Worm (Caenorhabditis elegans) whole organism, L2 larva: ENCODE data around the gene glp-1.

Source experiments
- ZK546.5 ChIP-seq: sonication (generic microtip); optimal IDR thresholded peaks from 2 replicates; lab custom pipeline; 2017; ENCODE audit warnings: missing biosample characterization, missing genetic modification characterization
- ama-1 ChIP-seq: fragments of 150-350 bp; optimal IDR thresholded peaks from 2 replicates; lab custom pipeline; 2018; ENCODE audit warnings: inconsistent platforms
- blmp-1 ChIP-seq: sonication (generic microtip); optimal IDR thresholded peaks from 2 replicates; lab custom pipeline; 2017; ENCODE audit warnings: missing genetic modification characterization, mild to moderate bottlenecking, missing compliant biosample characterization, antibody characterized with exemption, moderate library complexity; ENCODE audit not compliant: insufficient read depth
- egl-27 ChIP-seq: sonication (generic microtip); optimal IDR thresholded peaks from 3 replicates; lab custom pipeline; 2017; ENCODE audit warnings: missing biosample characterization, missing genetic modification reagents, missing genetic modification characterization
- lsy-2 ChIP-seq, 2 experiments: fragments of 150-350 bp in 1 of 2; sonication (generic microtip) in 1 of 2; optimal IDR thresholded peaks; 2 replicates each; lab custom pipeline; 2014 to 2017; ENCODE audit warnings: missing biosample characterization in 2 of 2, missing genetic modification characterization in 2 of 2
- nhr-11 ChIP-seq: fragments of 150-350 bp; optimal IDR thresholded peaks from 2 replicates; lab custom pipeline; 2014; ENCODE audit warnings: missing biosample characterization, missing genetic modification characterization
- nhr-12 ChIP-seq: fragments of 150-350 bp; optimal IDR thresholded peaks from 2 replicates; lab custom pipeline; 2014; ENCODE audit warnings: missing biosample characterization, missing genetic modification characterization
- nhr-21 ChIP-seq: fragments of 150-350 bp; optimal IDR thresholded peaks from 2 replicates; lab custom pipeline; 2014; ENCODE audit warnings: missing biosample characterization, missing genetic modification characterization
- nhr-77 ChIP-seq: fragments of 150-350 bp; optimal IDR thresholded peaks from 2 replicates; lab custom pipeline; 2014; ENCODE audit warnings: missing biosample characterization, missing genetic modification characterization
- snpc-4 ChIP-seq: fragments of 150-350 bp; optimal IDR thresholded peaks from 2 replicates; lab custom pipeline; 2014; ENCODE audit warnings: missing biosample characterization, missing genetic modification characterization

DNA sequence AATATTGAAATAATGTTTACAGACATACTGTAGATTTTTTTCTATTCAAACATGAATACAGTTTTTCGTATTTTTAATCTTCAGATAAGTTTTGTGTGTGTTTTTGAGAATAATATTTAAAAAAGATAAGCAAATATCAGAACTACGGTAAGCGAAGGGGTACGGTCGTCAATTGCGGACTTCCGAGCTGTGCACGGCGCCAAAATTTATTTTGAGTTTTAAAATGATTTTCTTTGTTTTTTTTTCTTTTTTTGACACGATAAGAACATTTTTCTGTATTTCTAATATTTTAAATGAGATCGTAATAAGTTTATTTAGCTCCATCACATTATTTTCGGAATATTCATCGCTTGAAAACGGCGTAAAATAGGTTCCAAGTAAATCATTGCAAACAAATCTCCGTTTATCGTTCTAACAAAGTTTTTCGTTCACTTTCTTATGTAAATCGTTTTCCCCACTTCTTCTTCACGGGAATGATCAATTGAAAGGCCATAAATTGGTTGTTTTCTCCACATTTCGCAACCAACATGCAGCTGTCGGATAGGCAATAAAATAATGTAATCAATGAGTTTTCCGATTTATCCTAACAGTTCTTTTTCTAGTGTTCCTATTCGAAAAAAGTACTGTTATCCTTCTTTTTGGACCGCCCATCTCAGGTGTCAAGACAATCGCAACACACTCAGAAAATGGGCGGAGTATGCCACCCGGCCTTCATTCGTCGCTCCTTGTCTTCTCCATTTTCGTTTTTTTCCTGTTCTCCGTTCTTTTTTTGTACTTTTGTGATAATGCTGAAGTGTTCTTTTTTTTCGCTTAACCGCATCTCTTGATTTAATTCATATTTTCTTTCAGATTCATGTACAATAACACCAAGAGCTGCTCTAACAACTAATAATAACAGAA, at the start of gene glp-1:
- TF ChIP-seq nhr-12 (tag; lab: Kevin White, UChicago) (no peak), egl-27 (tag; lab: Kevin White, UChicago) (no peak), nhr-77 (tag; lab: Kevin White, UChicago) (no peak), ZK546.5 (tag; lab: Kevin White, UChicago) (no peak), lsy-2 (tag; optimal IDR thresholded peaks at IDR 0.05; lab: Kevin White, UChicago) (no peak), snpc-4 (tag; lab: Kevin White, UChicago) (no peak), nhr-11 (no peak), ama-1 (no peak), blmp-1 (tag; lab: Kevin White, UChicago) (no peak), nhr-21 (tag; lab: Kevin White, UChicago) (no peak)
